ENCODE assay signal across 4 fruit fly cellular contexts in the genomic region with DNA sequence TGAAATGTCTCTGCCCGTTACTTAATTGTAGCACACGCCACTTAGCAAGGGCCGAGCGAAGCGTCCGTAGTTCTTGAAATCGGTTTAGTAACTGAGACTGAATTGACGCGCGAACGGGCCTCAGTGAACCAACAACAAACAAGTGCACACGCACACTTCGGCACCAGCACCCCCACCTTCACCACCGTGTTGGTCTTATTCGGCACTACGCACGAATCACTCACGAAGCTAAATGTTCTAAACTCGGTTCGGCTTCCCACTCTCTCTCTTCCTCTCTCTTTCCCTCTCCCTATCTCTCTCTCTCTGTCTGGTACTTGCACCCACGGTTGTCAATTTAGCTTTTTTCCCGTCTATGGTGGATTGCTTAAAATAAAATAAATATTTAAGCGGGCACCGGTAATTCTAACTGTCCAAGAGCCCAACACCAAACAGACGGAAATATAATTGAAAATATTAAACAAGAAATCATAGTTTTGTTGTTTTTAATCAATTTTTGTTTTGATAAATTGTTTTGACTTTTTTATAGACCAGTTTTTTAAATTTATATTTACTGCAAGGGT.
A peak's percentile ranks its signal among the peaks of the same experiment; 100 is the strongest.
TF ChIP-seq lines count a peak whose summit lies in the region.

Tob (minus strand) TSS at position 65 of the 560 bp plus-strand sequence.

TF ChIP-seq in whole organism, adult, 20 proteins besides CTCF, POLR2A, EP300 and RAD21 (continued from another document):
- no peak for TF ChIP-seq CG33017 (tag; optimal IDR thresholded peaks at IDR 0.05; lab: Kevin White, UChicago)
- TF ChIP-seq kay (GFP tag; lab: Kevin White, UChicago; ENCODE audit: borderline replicate concordance): peak; percentile 52
- peak; percentile 72 for TF ChIP-seq ovo (GFP tag; optimal IDR thresholded peaks at IDR 0.05; lab: Kevin White, UChicago)
TF ChIP-seq in whole organism, adult: peak in this region for 12.

TF ChIP-seq in whole organism, embryonic, 481 proteins besides CTCF, POLR2A, EP300 and RAD21 (continued from another document and continues in another):
- TF ChIP-seq mld (GFP tag; IDR thresholded peaks at IDR 0.05; lab: Robert Waterston, UW; ENCODE audit: partially characterized antibody) (0 out of 3 replicates have a peak, but pooled peaks have one; percentile 14), h (optimal IDR thresholded peaks at IDR 0.05; lab: Kevin White, UChicago) (no peak), Nf-YC (tag; optimal IDR thresholded peaks at IDR 0.05; lab: Kevin White, UChicago) (peak; percentile 31), HLH54F (GFP tag; optimal IDR thresholded peaks at IDR 0.05; lab: Kevin White, UChicago) (no peak), CG14014 (GFP tag; IDR thresholded peaks at IDR 0.05; lab: Robert Waterston, UW) (peak; percentile 28; the same call in 1 of the 2 replicates), Elba2 (GFP tag; optimal IDR thresholded peaks at IDR 0.05; lab: Kevin White, UChicago) (peak; percentile 40), Hey (tag; optimal IDR thresholded peaks at IDR 0.05; lab: Kevin White, UChicago) (peak; percentile 11), CG13287 (GFP tag; IDR thresholded peaks at IDR 0.05; lab: Robert Waterston, UW; ENCODE audit: partially characterized antibody) (peak; percentile 43; the same call in 1 of the 2 replicates), Dad (GFP tag; optimal IDR thresholded peaks at IDR 0.05; lab: Kevin White, UChicago) (peak; percentile 10), CG2678 (tag; optimal IDR thresholded peaks at IDR 0.05; lab: Kevin White, UChicago) (peak; percentile 17), CG17328 (GFP tag; IDR thresholded peaks at IDR 0.05; lab: Robert Waterston, UW) (0 out of 2 replicates have a peak, but pooled peaks have one; percentile 6), Hr78 (GFP tag; optimal IDR thresholded peaks at IDR 0.05; lab: Kevin White, UChicago) (peak in 1 of 2 experiments; percentile 29), CrebB (tag; optimal IDR thresholded peaks at IDR 0.05; lab: Kevin White, UChicago) (peak; percentile 27), Vsx1 (GFP tag; optimal IDR thresholded peaks at IDR 0.05; lab: Kevin White, UChicago) (peak; percentile 23), crol (GFP tag; IDR thresholded peaks at IDR 0.05; lab: Robert Waterston, UW) (peak; percentile 93), CG5953 (GFP tag; IDR thresholded peaks at IDR 0.05; lab: Robert Waterston, UW) (no peak), row (GFP tag; IDR thresholded peaks at IDR 0.05; lab: Robert Waterston, UW) (peak; percentile 84), exex (tag; optimal IDR thresholded peaks at IDR 0.05; lab: Kevin White, UChicago) (peak; percentile 13), Taf1 (GFP tag; IDR thresholded peaks at IDR 0.05; lab: Robert Waterston, UW) (0 out of 2 replicates have a peak, but pooled peaks have one; percentile 20), CG2202 (tag; optimal IDR thresholded peaks at IDR 0.05; lab: Kevin White, UChicago) (no peak), knrl (GFP tag; IDR thresholded peaks at IDR 0.05; lab: Robert Waterston, UW; ENCODE audit: partially characterized antibody) (0 out of 3 replicates have a peak, but pooled peaks have one; percentile 34), CG30431 (GFP tag; optimal IDR thresholded peaks at IDR 0.05; lab: Kevin White, UChicago) (no peak), E2f2 (GFP tag; IDR thresholded peaks at IDR 0.05; lab: Robert Waterston, UW) (peak; percentile 36; the same call in 1 of the 2 replicates), CG6175 (GFP tag; IDR thresholded peaks at IDR 0.05; lab: Robert Waterston, UW) (peak; percentile 50; the same call in 1 of the 3 replicates), gcm (GFP tag; optimal IDR thresholded peaks at IDR 0.05; lab: Kevin White, UChicago) (peak; percentile 8), B-H2 (GFP tag; optimal IDR thresholded peaks at IDR 0.05; lab: Kevin White, UChicago) (peak; percentile 1), sna (GFP tag; IDR thresholded peaks at IDR 0.05; lab: Robert Waterston, UW; ENCODE audit: partially characterized antibody) (no peak), ara (GFP tag; IDR thresholded peaks at IDR 0.05; lab: Robert Waterston, UW) (0 out of 2 replicates have a peak, but pooled peaks have one; percentile 29), Hand (GFP tag; optimal IDR thresholded peaks at IDR 0.05; lab: Kevin White, UChicago) (peak; percentile 3), CG34224 (GFP tag; IDR thresholded peaks at IDR 0.05; lab: Robert Waterston, UW; ENCODE audit: partially characterized antibody) (peak; percentile 20; the same call in 1 of the 3 replicates), Hsf (GFP tag; optimal IDR thresholded peaks at IDR 0.05; lab: Kevin White, UChicago) (peak; percentile 12), amos (GFP tag; IDR thresholded peaks at IDR 0.05; lab: Robert Waterston, UW; ENCODE audit: partially characterized antibody) (peak; percentile 53; the same call in 1 of the 2 replicates), ase (GFP tag; IDR thresholded peaks at IDR 0.05; lab: Robert Waterston, UW) (no peak), gcm2 (GFP tag; optimal IDR thresholded peaks at IDR 0.05; lab: Kevin White, UChicago) (no peak), Blimp-1 (GFP tag; optimal IDR thresholded peaks at IDR 0.05; lab: Kevin White, UChicago) (peak; percentile 19)

TF ChIP-seq in whole organism, prepupa, 60 proteins besides CTCF, POLR2A, EP300 and RAD21 (continued from another document):
- peak; percentile 20 for TF ChIP-seq CG34406 (GFP tag; optimal IDR thresholded peaks at IDR 0.05; lab: Kevin White, UChicago)
- peak; percentile 68 for TF ChIP-seq Eip78C (GFP tag; lab: Kevin White, UChicago)
- TF ChIP-seq CG1621 (tag; optimal IDR thresholded peaks at IDR 0.05; lab: Kevin White, UChicago): no peak
- TF ChIP-seq Eip93F (GFP tag; optimal IDR thresholded peaks at IDR 0.05; lab: Kevin White, UChicago): peak; percentile 24
- TF ChIP-seq eg (GFP tag; IDR thresholded peaks at IDR 0.05; lab: Robert Waterston, UW): peak; percentile 68; the same call in 2 of the 3 replicates
- TF ChIP-seq CG10631 (GFP tag; optimal IDR thresholded peaks at IDR 0.05; lab: Kevin White, UChicago): no peak
- no peak for TF ChIP-seq CG15336 (GFP tag; IDR thresholded peaks at IDR 0.05; lab: Robert Waterston, UW)
- TF ChIP-seq dac (GFP tag; optimal IDR thresholded peaks at IDR 0.05; lab: Kevin White, UChicago): no peak
- peak; percentile 49 for TF ChIP-seq lz (GFP tag; optimal IDR thresholded peaks at IDR 0.05; lab: Kevin White, UChicago)
- TF ChIP-seq Hr39 (GFP tag; optimal IDR thresholded peaks at IDR 0.05; lab: Kevin White, UChicago): no peak
- TF ChIP-seq CG3919 (GFP tag; optimal IDR thresholded peaks at IDR 0.05; lab: Kevin White, UChicago): no peak
- TF ChIP-seq Hr4 (GFP tag; optimal IDR thresholded peaks at IDR 0.05; lab: Kevin White, UChicago): peak; percentile 37
- peak; percentile 34 for TF ChIP-seq Sox102F (GFP tag; optimal IDR thresholded peaks at IDR 0.05; lab: Kevin White, UChicago)
- peak; percentile 15 for TF ChIP-seq Sox14 (GFP tag; optimal IDR thresholded peaks at IDR 0.05; lab: Kevin White, UChicago)
- TF ChIP-seq CG11902 (GFP tag; optimal IDR thresholded peaks at IDR 0.05; lab: Kevin White, UChicago): no peak
- no peak for TF ChIP-seq CG11294 (GFP tag; IDR thresholded peaks at IDR 0.05; lab: Robert Waterston, UW)
- TF ChIP-seq CG7368 (GFP tag; optimal IDR thresholded peaks at IDR 0.05; lab: Kevin White, UChicago): peak; percentile 34
- TF ChIP-seq Lpt (GFP tag; optimal IDR thresholded peaks at IDR 0.05; lab: Kevin White, UChicago): peak; percentile 25
- TF ChIP-seq cyc (GFP tag; optimal IDR thresholded peaks at IDR 0.05; lab: Kevin White, UChicago): no peak
- no peak for TF ChIP-seq acj6 (GFP tag; optimal IDR thresholded peaks at IDR 0.05; lab: Kevin White, UChicago)
- TF ChIP-seq fd85E (GFP tag; optimal IDR thresholded peaks at IDR 0.05; lab: Kevin White, UChicago): no peak
- TF ChIP-seq Ets21C (GFP tag; optimal IDR thresholded peaks at IDR 0.05; lab: Kevin White, UChicago): no peak
- no peak for TF ChIP-seq CG11762 (GFP tag; optimal IDR thresholded peaks at IDR 0.05; lab: Kevin White, UChicago; ENCODE audit: insufficient read depth)
- no peak for TF ChIP-seq salr (GFP tag; optimal IDR thresholded peaks at IDR 0.05; lab: Kevin White, UChicago)
- peak; percentile 33 for TF ChIP-seq esn (GFP tag; optimal IDR thresholded peaks at IDR 0.05; lab: Kevin White, UChicago)
- no peak for TF ChIP-seq CG32006 (GFP tag; optimal IDR thresholded peaks at IDR 0.05; lab: Kevin White, UChicago)
- TF ChIP-seq net (GFP tag; optimal IDR thresholded peaks at IDR 0.05; lab: Kevin White, UChicago): peak; percentile 32
- TF ChIP-seq CG4318 (GFP tag; optimal IDR thresholded peaks at IDR 0.05; lab: Kevin White, UChicago): no peak
- peak; percentile 10 for TF ChIP-seq CG3032 (tag; optimal IDR thresholded peaks at IDR 0.05; lab: Kevin White, UChicago)
- peak; percentile 18; the same call in 1 of the 3 replicates for TF ChIP-seq CG8119 (GFP tag; IDR thresholded peaks at IDR 0.05; lab: Robert Waterston, UW)
- peak; percentile 45 to 53 for TF ChIP-seq ss (GFP tag; optimal IDR thresholded peaks at IDR 0.05; lab: Kevin White, UChicago)
- TF ChIP-seq Hr38 (GFP tag; optimal IDR thresholded peaks at IDR 0.05; lab: Kevin White, UChicago): no peak
- no peak for TF ChIP-seq CG6792 (GFP tag; optimal IDR thresholded peaks at IDR 0.05; lab: Kevin White, UChicago)
- TF ChIP-seq fkh (GFP tag; optimal IDR thresholded peaks at IDR 0.05; lab: Kevin White, UChicago): peak; percentile 60
- peak; percentile 32 for TF ChIP-seq CG6808 (GFP tag; optimal IDR thresholded peaks at IDR 0.05; lab: Kevin White, UChicago)
- peak; percentile 29 for TF ChIP-seq CG6854 (GFP tag; optimal IDR thresholded peaks at IDR 0.05; lab: Kevin White, UChicago)
- no peak for TF ChIP-seq CG6276 (GFP tag; optimal IDR thresholded peaks at IDR 0.05; lab: Kevin White, UChicago)
- TF ChIP-seq topi (GFP tag; optimal IDR thresholded peaks at IDR 0.05; lab: Kevin White, UChicago): peak; percentile 48
- TF ChIP-seq Smox (GFP tag; optimal IDR thresholded peaks at IDR 0.05; lab: Kevin White, UChicago): peak; percentile 21
- TF ChIP-seq CG8632 (GFP tag; optimal IDR thresholded peaks at IDR 0.05; lab: Kevin White, UChicago): no peak
- peak; percentile 76 for TF ChIP-seq vri (GFP tag; optimal IDR thresholded peaks at IDR 0.05; lab: Kevin White, UChicago)
- peak; percentile 23 for TF ChIP-seq CG31627 (GFP tag; optimal IDR thresholded peaks at IDR 0.05; lab: Kevin White, UChicago)
- TF ChIP-seq Sox15 (GFP tag; optimal IDR thresholded peaks at IDR 0.05; lab: Kevin White, UChicago): no peak

TF ChIP-seq in whole organism, wandering third instar larva, 38 proteins besides CTCF, POLR2A, EP300 and RAD21 (continued from another document):
- TF ChIP-seq Vsx2 (GFP tag; optimal IDR thresholded peaks at IDR 0.05; lab: Kevin White, UChicago; ENCODE audit: partially characterized antibody): no peak
- TF ChIP-seq jim (GFP tag; optimal IDR thresholded peaks at IDR 0.05; lab: Kevin White, UChicago): no peak
- no peak for TF ChIP-seq brk (GFP tag; optimal IDR thresholded peaks at IDR 0.05; lab: Kevin White, UChicago)
- peak; percentile 10 for TF ChIP-seq Hnf4 (GFP tag; optimal IDR thresholded peaks at IDR 0.05; lab: Kevin White, UChicago)
- TF ChIP-seq foxo (GFP tag; optimal IDR thresholded peaks at IDR 0.05; lab: Kevin White, UChicago): peak in 1 of 2 experiments; percentile 29
- no peak for TF ChIP-seq Jra (GFP tag; optimal IDR thresholded peaks at IDR 0.05; lab: Kevin White, UChicago)
- TF ChIP-seq woc (GFP tag; optimal IDR thresholded peaks at IDR 0.05; lab: Kevin White, UChicago): peak; percentile 78
- no peak for TF ChIP-seq tai (GFP tag; optimal IDR thresholded peaks at IDR 0.05; lab: Kevin White, UChicago)
- TF ChIP-seq HLH106 (tag; optimal IDR thresholded peaks at IDR 0.05; lab: Kevin White, UChicago): peak; percentile 12
- no peak for TF ChIP-seq OdsH (GFP tag; optimal IDR thresholded peaks at IDR 0.05; lab: Kevin White, UChicago)
- peak; percentile 37 for TF ChIP-seq ey (GFP tag; optimal IDR thresholded peaks at IDR 0.05; lab: Kevin White, UChicago)
- TF ChIP-seq rgr (GFP tag; optimal IDR thresholded peaks at IDR 0.05; lab: Kevin White, UChicago): no peak
- no peak for TF ChIP-seq Sp1 (GFP tag; optimal IDR thresholded peaks at IDR 0.05; lab: Kevin White, UChicago)
- TF ChIP-seq h (GFP tag; optimal IDR thresholded peaks at IDR 0.05; lab: Kevin White, UChicago): peak; percentile 75
- TF ChIP-seq Abd-B (GFP tag; optimal IDR thresholded peaks at IDR 0.05; lab: Kevin White, UChicago): no peak
TF ChIP-seq in whole organism, wandering third instar larva: peak in this region for 13.
